Worm (Caenorhabditis elegans): Measurements from ENCODE around the gene Y9C9A.16.

ce11 chrIV:4934103-4934502, 41.8 kb downstream of the Y9C9A.16 start, which contains the start of gene str-153:
- no peak for TF ChIP-seq klf-2 (GFP tag; conservative IDR thresholded peaks at IDR 0.05)
- no peak for TF ChIP-seq ztf-23 (GFP tag; IDR thresholded peaks at IDR 0.05)
- TF ChIP-seq flt-1 (GFP tag; IDR thresholded peaks at IDR 0.05), result no peak
- TF ChIP-seq med-1 (GFP tag; optimal IDR thresholded peaks at IDR 0.05; ENCODE audit: insufficient read depth), result no peak
- TF ChIP-seq ztf-29 (GFP tag; IDR thresholded peaks at IDR 0.05), result no peak
- no peak for TF ChIP-seq cog-1 (tag; optimal IDR thresholded peaks at IDR 0.05)
